Worm (Caenorhabditis elegans) whole organism, L4 larva: ENCODE measurements around the gene nep-13.

Experiments
- D1046.2 ChIP-seq: fragments of 200-800 bp; sonication (Bioruptor generic); IDR thresholded peaks from 2 replicates; pipeline ENCODE4 v1.3.6; 2022; ENCODE audit warnings: missing genetic modification characterization, missing compliant biosample characterization
- F44E2.7 ChIP-seq: fragments of 200-800 bp; sonication (Bioruptor generic); IDR thresholded peaks from 2 replicates; pipeline ENCODE4 v2.1.2; 2022; ENCODE audit warnings: missing genetic modification characterization, missing compliant biosample characterization
- R02D3.7 ChIP-seq: fragments of 150-350 bp; sonication (generic microtip); optimal IDR thresholded peaks from 3 replicates; lab custom pipeline; 2014; ENCODE audit warnings: missing biosample characterization, missing genetic modification characterization
- Y75B8A.6 ChIP-seq: fragments of 200-800 bp; sonication (Bioruptor generic); IDR thresholded peaks from 2 replicates; pipeline ENCODE4 v1.3.6; 2022; ENCODE audit warnings: missing genetic modification reagents, missing genetic modification characterization, missing compliant biosample characterization
- aha-1 ChIP-seq: fragments of 150-350 bp; peaks from one replicate; lab custom pipeline; 2014; ENCODE audit warnings: missing biosample characterization, missing genetic modification characterization
- aly-2 ChIP-seq: sonication (generic microtip); optimal IDR thresholded peaks from 2 replicates; lab custom pipeline; 2018; ENCODE audit warnings: missing biosample characterization, missing genetic modification characterization
- ceh-28 ChIP-seq: fragments of 150-350 bp; optimal IDR thresholded peaks from 2 replicates; lab custom pipeline; 2014; ENCODE audit warnings: missing biosample characterization, missing genetic modification reagents, missing genetic modification characterization
- ceh-44 ChIP-seq: fragments of 200-800 bp; sonication (Bioruptor generic); IDR thresholded peaks from 2 replicates; pipeline ENCODE4 v1.3.6; 2022; ENCODE audit warnings: missing genetic modification reagents, missing genetic modification characterization, missing compliant biosample characterization
- cey-2 ChIP-seq: sonication (generic microtip); optimal IDR thresholded peaks from 3 replicates; lab custom pipeline; 2017; ENCODE audit warnings: missing genetic modification characterization, mild to moderate bottlenecking, missing compliant biosample characterization, antibody characterized with exemption, borderline replicate concordance; ENCODE audit not compliant: insufficient read depth
- ctbp-1 ChIP-seq: fragments of 200-800 bp; sonication (Bioruptor generic); IDR thresholded peaks from 2 replicates; pipeline ENCODE4 v1.3.6; 2022; ENCODE audit warnings: missing genetic modification reagents, missing genetic modification characterization, missing compliant biosample characterization
- daf-16 ChIP-seq, 3 experiments: sonication (generic microtip); optimal IDR thresholded peaks; 2 replicates each; lab custom pipeline; 2016 to 2017; ENCODE audit warnings: missing genetic modification characterization in 3 of 3, missing genetic modification reagents in 3 of 3, mild to moderate bottlenecking in 2 of 3, missing compliant biosample characterization in 2 of 3, missing biosample characterization in 1 of 3, moderate library complexity in 1 of 3
- dmd-6 ChIP-seq: fragments of 200-800 bp; sonication (Bioruptor generic); IDR thresholded peaks from 2 replicates; pipeline ENCODE4 v1.3.6; 2022; ENCODE audit warnings: missing genetic modification reagents, missing genetic modification characterization, missing compliant biosample characterization
- duxl-1 ChIP-seq: sonication (generic microtip); optimal IDR thresholded peaks from 2 replicates; lab custom pipeline; 2016; ENCODE audit warnings: mild to moderate bottlenecking, missing genetic modification characterization, moderate library complexity, missing compliant biosample characterization; ENCODE audit not compliant: poor library complexity
- dve-1 ChIP-seq: sonication (generic microtip); optimal IDR thresholded peaks from 2 replicates; lab custom pipeline; 2017; ENCODE audit warnings: antibody characterized with exemption, mild to moderate bottlenecking, missing genetic modification characterization, missing compliant biosample characterization; ENCODE audit not compliant: insufficient read depth
- gei-8 ChIP-seq: fragments of 200-800 bp; sonication (Bioruptor generic); optimal IDR thresholded peaks from 2 replicates; lab custom pipeline; 2018; ENCODE audit warnings: mild to moderate bottlenecking, missing genetic modification characterization, missing compliant biosample characterization
- hlh-11 ChIP-seq: fragments of 200-800 bp; sonication (Bioruptor generic); optimal IDR thresholded peaks from 2 replicates; lab custom pipeline; 2018; ENCODE audit warnings: mild to moderate bottlenecking, missing genetic modification characterization, missing compliant biosample characterization
- hlh-30 ChIP-seq: sonication (generic microtip); optimal IDR thresholded peaks from 2 replicates; lab custom pipeline; 2017; ENCODE audit warnings: antibody characterized with exemption, mild to moderate bottlenecking, missing genetic modification characterization, missing compliant biosample characterization; ENCODE audit not compliant: insufficient read depth
- hmg-1.1 ChIP-seq: fragments of 200-800 bp; sonication (Bioruptor generic); IDR thresholded peaks from 2 replicates; pipeline ENCODE4 v1.3.6; 2022; ENCODE audit warnings: missing genetic modification reagents, missing genetic modification characterization, missing compliant biosample characterization
- lim-7 ChIP-seq: fragments of 200-800 bp; sonication (Bioruptor generic); IDR thresholded peaks from 2 replicates; pipeline ENCODE4 v1.3.6; 2022; ENCODE audit warnings: missing genetic modification characterization, missing compliant biosample characterization
- lin-29 ChIP-seq: fragments of 200-800 bp; sonication (Bioruptor generic); IDR thresholded peaks from 2 replicates; pipeline ENCODE4 v1.3.6; 2022; ENCODE audit warnings: missing genetic modification reagents, missing genetic modification characterization, missing compliant biosample characterization
- lsy-2 ChIP-seq, 2 experiments: fragments of 150-350 bp in 1 of 2; sonication (generic microtip) in 1 of 2; optimal IDR thresholded peaks; 2 replicates each; lab custom pipeline; 2014 to 2017; ENCODE audit warnings: missing biosample characterization in 2 of 2, missing genetic modification characterization in 2 of 2
- madf-5 ChIP-seq, 2 experiments: fragments of 200-800 bp; sonication (Bioruptor generic); IDR thresholded peaks; 2 replicates each; pipeline ENCODE4 v1.3.6; 2022; ENCODE audit warnings: missing compliant biosample characterization in 2 of 2, missing genetic modification characterization in 2 of 2
- mxl-3 ChIP-seq: fragments of 200-800 bp; sonication (Bioruptor generic); optimal IDR thresholded peaks from 2 replicates; lab custom pipeline; 2018; ENCODE audit warnings: mild to moderate bottlenecking, missing genetic modification characterization, missing compliant biosample characterization
- nhr-10 ChIP-seq: fragments of 150-350 bp; optimal IDR thresholded peaks from 2 replicates; lab custom pipeline; 2014; ENCODE audit warnings: missing biosample characterization, missing genetic modification characterization
- nhr-11 ChIP-seq: fragments of 150-350 bp; optimal IDR thresholded peaks from 2 replicates; lab custom pipeline; 2014; ENCODE audit warnings: missing biosample characterization, missing genetic modification characterization
- nhr-111 ChIP-seq: fragments of 200-800 bp; sonication (Bioruptor generic); optimal IDR thresholded peaks from 2 replicates; lab custom pipeline; 2018; ENCODE audit warnings: mild to moderate bottlenecking, missing genetic modification characterization, missing compliant biosample characterization
- nhr-28 ChIP-seq: fragments of 150-350 bp; optimal IDR thresholded peaks from 2 replicates; lab custom pipeline; 2014; ENCODE audit warnings: missing biosample characterization, missing genetic modification characterization
- nhr-48 ChIP-seq: sonication (generic microtip); optimal IDR thresholded peaks from 2 replicates; lab custom pipeline; 2016; ENCODE audit warnings: mild to moderate bottlenecking, missing genetic modification characterization, missing compliant biosample characterization
- php-3 ChIP-seq: fragments of 200-800 bp; sonication (Bioruptor generic); IDR thresholded peaks from 2 replicates; pipeline ENCODE4 v1.3.6; 2022; ENCODE audit warnings: missing genetic modification reagents, missing genetic modification characterization, missing compliant biosample characterization
- pqm-1 ChIP-seq: sonication (generic microtip); optimal IDR thresholded peaks from 2 replicates; lab custom pipeline; 2017; ENCODE audit warnings: missing biosample characterization, missing genetic modification characterization
- rbr-2 ChIP-seq: sonication (generic microtip); optimal IDR thresholded peaks from 2 replicates; lab custom pipeline; 2016; ENCODE audit warnings: missing genotype, missing genetic modification characterization, missing compliant biosample characterization
- set-16 ChIP-seq: fragments of 200-800 bp; sonication (Bioruptor generic); IDR thresholded peaks from 2 replicates; pipeline ENCODE4 v1.3.6; 2022; ENCODE audit warnings: missing genetic modification reagents, missing genetic modification characterization, missing compliant biosample characterization
- skn-1 ChIP-seq: fragments of 150-350 bp; optimal IDR thresholded peaks from 2 replicates; lab custom pipeline; 2014; ENCODE audit warnings: missing biosample characterization, missing genetic modification characterization
- tag-97 ChIP-seq: fragments of 200-800 bp; sonication (Bioruptor generic); IDR thresholded peaks from 2 replicates; pipeline ENCODE4 v1.3.6; 2022; ENCODE audit warnings: missing genetic modification characterization, missing compliant biosample characterization

nep-13 gene

ce11 chrII:3318839-3319238 lies 36.4 kb downstream of the nep-13 start:
- no peak for TF ChIP-seq F44E2.7 (GFP tag; lab: Robert Waterston, UW)
- peak; percentile 73 for TF ChIP-seq dmd-6
- no peak for TF ChIP-seq skn-1 (tag; lab: Kevin White, UChicago)
- TF ChIP-seq set-16 (GFP tag; lab: Robert Waterston, UW): no peak
- peak; percentile 87 for TF ChIP-seq php-3
- TF ChIP-seq pqm-1 (tag; lab: Kevin White, UChicago): peak; percentile 33
- TF ChIP-seq lim-7: no peak
- TF ChIP-seq dve-1: peak; percentile 23
- TF ChIP-seq daf-16 (GFP tag; optimal IDR thresholded peaks at IDR 0.05; lab: Kevin White, UChicago): no peak
- peak; percentile 20 for TF ChIP-seq daf-16 (tag; optimal IDR thresholded peaks at IDR 0.05; lab: Kevin White, UChicago)
- no peak for TF ChIP-seq aha-1
- no peak for TF ChIP-seq R02D3.7
- TF ChIP-seq mxl-3 (GFP tag; lab: Kevin White, UChicago): no peak
- TF ChIP-seq cey-2 (tag; lab: Kevin White, UChicago): no peak
- no peak for TF ChIP-seq tag-97
- no peak for TF ChIP-seq ceh-28 (tag; lab: Kevin White, UChicago)
- no peak for TF ChIP-seq nhr-48 (tag; lab: Kevin White, UChicago)
- TF ChIP-seq hlh-30 (tag; lab: Kevin White, UChicago): no peak
- TF ChIP-seq hlh-11 (tag; lab: Kevin White, UChicago): peak; percentile 43
- TF ChIP-seq nhr-28 (tag; lab: Kevin White, UChicago): peak; percentile 68
- no peak for TF ChIP-seq gei-8 (GFP tag; lab: Kevin White, UChicago)
- TF ChIP-seq lsy-2 (tag; optimal IDR thresholded peaks at IDR 0.05; lab: Kevin White, UChicago): no peak
- TF ChIP-seq aly-2 (tag; lab: Kevin White, UChicago): no peak
- TF ChIP-seq D1046.2 (GFP tag; lab: Robert Waterston, UW): no peak
- TF ChIP-seq nhr-111 (GFP tag; lab: Kevin White, UChicago): no peak
- TF ChIP-seq lin-29: no peak

ce11 chrII:3322257-3322656 lies 39.8 kb downstream of the nep-13 start, which contains the start of gene Y46D2A.1:
Gene Y46D2A.1 (plus strand): TSS chrII:3322557.
- TF ChIP-seq dmd-6 (0 out of 2 replicates have a peak, but pooled peaks have one; percentile 12), nhr-28 (tag; lab: Kevin White, UChicago) (peak; percentile 22), mxl-3 (GFP tag; lab: Kevin White, UChicago) (no peak)

- no peak for TF ChIP-seq mxl-3 (GFP tag; lab: Kevin White, UChicago)
- no peak for TF ChIP-seq rbr-2 (tag; lab: Kevin White, UChicago)
- no peak for TF ChIP-seq duxl-1 (tag; lab: Kevin White, UChicago)
Observed at ce11 chrII:3323179-3323578, 40.7 kb downstream of the nep-13 start, which contains the start of gene Y46D2A.2. Gene Y46D2A.2 (minus strand): TSS chrII:3323279.

ce11 chrII:3327104-3327503 lies 44.7 kb downstream of the nep-13 start, which contains the start of gene Y46D2A.3:
Gene Y46D2A.3 (minus strand): TSS chrII:3327204.
- TF ChIP-seq nhr-11 (tag; lab: Kevin White, UChicago) (no peak), madf-5 (GFP tag; IDR thresholded peaks at IDR 0.05; lab: Robert Waterston, UW) (no peak), tag-97 (no peak), nhr-10 (no peak), ceh-44 (GFP tag; lab: Robert Waterston, UW) (no peak), Y75B8A.6 (GFP tag; lab: Robert Waterston, UW) (no peak), ceh-28 (tag; lab: Kevin White, UChicago) (no peak), hmg-1.1 (GFP tag; lab: Robert Waterston, UW) (no peak), ctbp-1 (GFP tag; lab: Robert Waterston, UW) (no peak)
